Worm (Caenorhabditis elegans): ENCODE results near the gene srh-252.
"Not testable (repeated sequence)": the region's sequence is repeated elsewhere in the genome, so short reads cannot be mapped to it uniquely, and the experiment has no call there.

srh-252 gene

DNA sequence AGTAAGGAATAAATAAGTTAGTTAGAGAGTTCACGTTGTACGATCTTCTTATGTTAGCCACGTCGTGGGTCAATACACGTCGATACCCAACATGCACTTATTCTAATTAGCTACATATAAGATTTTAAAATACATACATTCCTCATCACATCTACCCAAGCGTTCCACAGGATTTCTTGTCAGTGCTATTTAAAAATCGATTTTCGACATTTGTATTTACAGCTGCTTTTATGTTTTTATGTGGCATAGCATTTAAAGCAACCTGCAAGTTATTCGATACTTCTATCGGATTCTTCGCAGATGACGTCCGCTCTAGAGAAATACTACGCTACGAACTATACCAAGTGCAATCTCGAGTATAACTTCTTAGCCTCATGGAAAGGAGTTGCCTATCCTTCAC is 32.2 kb upstream of the srh-252 start, which contains the start of gene srh-115:
Gene srh-115, plus strand, starts transcription at position 301 of the 400 bp plus-strand sequence.
- TF ChIP-seq ceh-28 (tag; optimal IDR thresholded peaks at IDR 0.05) = no peak
- no peak for TF ChIP-seq nhr-43 (tag; optimal IDR thresholded peaks at IDR 0.05; ENCODE audit: poor library complexity, severe bottlenecking)
- no peak for TF ChIP-seq ama-1 (optimal IDR thresholded peaks at IDR 0.05)
- no peak for TF ChIP-seq R02D3.7 (tag; optimal IDR thresholded peaks at IDR 0.05)
- no peak for TF ChIP-seq nhr-23 (tag; optimal IDR thresholded peaks at IDR 0.05)
- no peak for TF ChIP-seq egl-27 (tag; optimal IDR thresholded peaks at IDR 0.05)
- TF ChIP-seq ztf-11 (tag; optimal IDR thresholded peaks at IDR 0.05) = no peak
- TF ChIP-seq lin-39 (tag; optimal IDR thresholded peaks at IDR 0.05) = no peak
- TF ChIP-seq nhr-67 (tag; optimal IDR thresholded peaks at IDR 0.05) = no peak
- TF ChIP-seq jun-1 (tag; optimal IDR thresholded peaks at IDR 0.05) = no peak
- TF ChIP-seq zag-1 (tag; optimal IDR thresholded peaks at IDR 0.05) = no peak
- no peak for TF ChIP-seq lin-15B (tag; optimal IDR thresholded peaks at IDR 0.05)
- TF ChIP-seq sea-2 (GFP tag; optimal IDR thresholded peaks at IDR 0.05) = no peak
- no peak for TF ChIP-seq elt-1 (tag; optimal IDR thresholded peaks at IDR 0.05)
- TF ChIP-seq unc-39 (tag; optimal IDR thresholded peaks at IDR 0.05) = no peak
- no peak for TF ChIP-seq nfya-1 (tag; optimal IDR thresholded peaks at IDR 0.05; ENCODE audit: insufficient read depth)
- TF ChIP-seq nhr-77 (tag; optimal IDR thresholded peaks at IDR 0.05) = no peak
- no peak for TF ChIP-seq daf-12 (tag; optimal IDR thresholded peaks at IDR 0.05)
- TF ChIP-seq pqm-1 (tag; optimal IDR thresholded peaks at IDR 0.05) = no peak
- no peak for TF ChIP-seq ceh-82 (tag; optimal IDR thresholded peaks at IDR 0.05)

ce11 chrV:17255028-17255427 is 31.8 kb upstream of the srh-252 start, which contains the start of gene srh-116:
TSS of gene srh-116 (minus strand) at chrV:17255128.
- TF ChIP-seq nhr-23, nhr-28, nhr-11 (tag; optimal IDR thresholded peaks at IDR 0.05): not testable (repeated sequence)

ce11 chrV:17251364-17251961 is 28.3 kb upstream of the srh-252 start, which contains the start of gene Y61B8A.6:
TSS of gene Y61B8A.6 (plus strand) at chrV:17251911.
- TF ChIP-seq nhr-28 (tag; optimal IDR thresholded peaks at IDR 0.05) (no peak), zag-1 (tag; optimal IDR thresholded peaks at IDR 0.05) (no peak), fos-1 (tag; optimal IDR thresholded peaks at IDR 0.05) (no peak), ceh-28 (tag; optimal IDR thresholded peaks at IDR 0.05) (no peak), elt-1 (tag; optimal IDR thresholded peaks at IDR 0.05) (no peak), unc-39 (tag; optimal IDR thresholded peaks at IDR 0.05) (no peak), mml-1 (tag; optimal IDR thresholded peaks at IDR 0.05) (no peak), jun-1 (tag; optimal IDR thresholded peaks at IDR 0.05) (no peak), elt-2 (tag; optimal IDR thresholded peaks at IDR 0.05) (no peak), nhr-11 (tag; optimal IDR thresholded peaks at IDR 0.05) (no peak), ceh-16 (tag; optimal IDR thresholded peaks at IDR 0.05) (no peak), egl-27 (tag; optimal IDR thresholded peaks at IDR 0.05) (no peak), sea-2 (GFP tag; optimal IDR thresholded peaks at IDR 0.05) (no peak), nhr-76 (tag; optimal IDR thresholded peaks at IDR 0.05) (no peak), R02D3.7 (tag; optimal IDR thresholded peaks at IDR 0.05) (no peak), unc-62 (GFP tag; optimal IDR thresholded peaks at IDR 0.05) (no peak), nhr-43 (tag; optimal IDR thresholded peaks at IDR 0.05; ENCODE audit: poor library complexity, severe bottlenecking) (no peak), ceh-9 (tag; optimal IDR thresholded peaks at IDR 0.05) (no peak), daf-12 (tag; optimal IDR thresholded peaks at IDR 0.05) (no peak), fkh-2 (tag; optimal IDR thresholded peaks at IDR 0.05) (no peak)

ce11 chrV:17248915-17249314 is 25.7 kb upstream of the srh-252 start, which contains the start of gene clec-243:
TSS of gene clec-243 (minus strand) at chrV:17249015.
- TF ChIP-seq nhr-77 (tag; optimal IDR thresholded peaks at IDR 0.05) (no peak), egl-5 (tag; optimal IDR thresholded peaks at IDR 0.05) (no peak), nhr-12 (tag; optimal IDR thresholded peaks at IDR 0.05) (no peak), mdl-1 (tag; optimal IDR thresholded peaks at IDR 0.05) (no peak), nhr-28 (tag; optimal IDR thresholded peaks at IDR 0.05) (no peak), jun-1 (tag; optimal IDR thresholded peaks at IDR 0.05) (no peak), nhr-25 (tag; optimal IDR thresholded peaks at IDR 0.05) (no peak), ZK546.5 (tag; optimal IDR thresholded peaks at IDR 0.05) (no peak), zag-1 (tag; optimal IDR thresholded peaks at IDR 0.05) (no peak), eor-1 (tag; optimal IDR thresholded peaks at IDR 0.05) (no peak), ceh-16 (tag; optimal IDR thresholded peaks at IDR 0.05) (no peak), aly-2 (tag; optimal IDR thresholded peaks at IDR 0.05) (no peak)
